Fruit fly (Drosophila melanogaster): ENCODE measurements around the gene CG15020.

CG15020 gene

dm6 chr3L:4413800-4414446 is 7.5 kb upstream of the CG15020 start (continued):
- TF ChIP-seq so (GFP tag; IDR thresholded peaks at IDR 0.05) (0 out of 3 replicates have a peak, but pooled peaks have one; percentile 26), BtbVII (GFP tag; optimal IDR thresholded peaks at IDR 0.05) (peak; percentile 11), CG13287 (GFP tag; IDR thresholded peaks at IDR 0.05; ENCODE audit: partially characterized antibody) (peak; percentile 53), E2f1 (GFP tag; IDR thresholded peaks at IDR 0.05) (0 out of 2 replicates have a peak, but pooled peaks have one; percentile 31), CG3281 (GFP tag; optimal IDR thresholded peaks at IDR 0.05) (no peak), dimm (GFP tag; IDR thresholded peaks at IDR 0.05) (no peak), Gug (GFP tag; IDR thresholded peaks at IDR 0.05) (peak; percentile 43; the same call in 2 of the 4 replicates), row (GFP tag; IDR thresholded peaks at IDR 0.05) (peak; percentile 68), Meics (GFP tag; optimal IDR thresholded peaks at IDR 0.05) (no peak), CG11504 (tag; optimal IDR thresholded peaks at IDR 0.05) (no peak), ato (GFP tag; IDR thresholded peaks at IDR 0.05; ENCODE audit: partially characterized antibody) (no peak), Abd-B (GFP tag; optimal IDR thresholded peaks at IDR 0.05) (no peak), da (GFP tag; optimal IDR thresholded peaks at IDR 0.05) (no peak), CG10979 (tag; optimal IDR thresholded peaks at IDR 0.05) (no peak), Asciz (GFP tag; optimal IDR thresholded peaks at IDR 0.05) (no peak), CG16815 (GFP tag; optimal IDR thresholded peaks at IDR 0.05) (no peak), CG15514 (GFP tag; optimal IDR thresholded peaks at IDR 0.05) (no peak), CG14014 (GFP tag; IDR thresholded peaks at IDR 0.05) (peak; percentile 47; the same call in 1 of the 2 replicates), gt (GFP tag; IDR thresholded peaks at IDR 0.05) (no peak), CG4730 (GFP tag; IDR thresholded peaks at IDR 0.05) (no peak), Mes4 (GFP tag; optimal IDR thresholded peaks at IDR 0.05) (no peak), Lpt (GFP tag; optimal IDR thresholded peaks at IDR 0.05) (no peak), CG17359 (tag; optimal IDR thresholded peaks at IDR 0.05) (no peak), CG14965 (GFP tag; optimal IDR thresholded peaks at IDR 0.05; ENCODE audit: borderline replicate concordance) (no peak), schlank (tag; optimal IDR thresholded peaks at IDR 0.05) (peak; percentile 10), CG11456 (GFP tag; IDR thresholded peaks at IDR 0.05) (peak; percentile 66; the same call in 1 of the 3 replicates), unpg (GFP tag; optimal IDR thresholded peaks at IDR 0.05) (no peak), CG4404 (GFP tag; IDR thresholded peaks at IDR 0.05) (no peak), CG33213 (GFP tag; optimal IDR thresholded peaks at IDR 0.05) (no peak), Trl (optimal IDR thresholded peaks at IDR 0.05) (peak; percentile 65 to 93), Trl (GFP tag; optimal IDR thresholded peaks at IDR 0.05) (no peak), Poxn (GFP tag; IDR thresholded peaks at IDR 0.05) (no peak), insv (GFP tag; optimal IDR thresholded peaks at IDR 0.05) (no peak), CG17385 (GFP tag; optimal IDR thresholded peaks at IDR 0.05) (peak; percentile 16), CG6854 (GFP tag; optimal IDR thresholded peaks at IDR 0.05) (no peak), Sry-δ (GFP tag; optimal IDR thresholded peaks at IDR 0.05) (no peak), wek (GFP tag; optimal IDR thresholded peaks at IDR 0.05) (peak; percentile 47), CG10959 (GFP tag; IDR thresholded peaks at IDR 0.05) (no peak), Hey (tag; optimal IDR thresholded peaks at IDR 0.05) (no peak), NK7.1 (GFP tag; optimal IDR thresholded peaks at IDR 0.05) (no peak), salm (tag; optimal IDR thresholded peaks at IDR 0.05) (no peak), CG18476 (GFP tag; optimal IDR thresholded peaks at IDR 0.05) (no peak), grn (GFP tag; optimal IDR thresholded peaks at IDR 0.05) (no peak), br (optimal IDR thresholded peaks at IDR 0.05) (no peak), HmgD (GFP tag; optimal IDR thresholded peaks at IDR 0.05) (no peak), az2 (GFP tag; optimal IDR thresholded peaks at IDR 0.05) (no peak), Camta (GFP tag; optimal IDR thresholded peaks at IDR 0.05) (no peak), CTCF (GFP tag; optimal IDR thresholded peaks at IDR 0.05) (no peak), CG11696 (GFP tag; IDR thresholded peaks at IDR 0.05) (no peak), B-H1 (GFP tag; IDR thresholded peaks at IDR 0.05) (no peak), CG16779 (GFP tag; IDR thresholded peaks at IDR 0.05) (no peak), Xbp1 (GFP tag; optimal IDR thresholded peaks at IDR 0.05) (peak; percentile 35)

Data from whole organism, embryonic.